Fruit fly (Drosophila melanogaster) whole organism, embryonic: ENCODE data around the gene CG34267.

ENCODE experiments used
- Atf6 ChIP-seq: fragments of 200-800 bp; sonication (Bioruptor generic); IDR thresholded peaks from 2 replicates; pipeline ENCODE4 v1.3.6; 2022; ENCODE audit warnings: missing biosample characterization, missing genetic modification characterization
- Blimp-1 ChIP-seq: fragments of 200-800 bp; sonication (Bioruptor generic); optimal IDR thresholded peaks from 3 replicates; lab custom pipeline; 2018; ENCODE audit warnings: missing biosample characterization, missing genetic modification characterization, mild to moderate bottlenecking, moderate library complexity, missing genetic modification reagents
- CG10321 ChIP-seq: fragments of 200-800 bp; sonication (Bioruptor generic); IDR thresholded peaks from 2 replicates; pipeline ENCODE4 v1.3.6; 2022; ENCODE audit warnings: missing biosample characterization, missing genetic modification characterization
- CG12942 ChIP-seq: fragments of 200-800 bp; sonication (Bioruptor generic); optimal IDR thresholded peaks from 3 replicates; lab custom pipeline; 2016; ENCODE audit warnings: missing biosample characterization, missing genetic modification characterization
- CG13775 ChIP-seq: fragments of 200-800 bp; sonication (Bioruptor generic); optimal IDR thresholded peaks from 3 replicates; lab custom pipeline; 2017; ENCODE audit warnings: missing biosample characterization, mild to moderate bottlenecking, missing genetic modification characterization
- CG15479 ChIP-seq: fragments of 200-800 bp; sonication (Bioruptor generic); optimal IDR thresholded peaks from 3 replicates; lab custom pipeline; 2019; ENCODE audit warnings: missing biosample characterization, mild to moderate bottlenecking, missing genetic modification characterization, moderate library complexity
- CG16815 ChIP-seq: fragments of 200-800 bp; sonication (Bioruptor generic); optimal IDR thresholded peaks from 3 replicates; lab custom pipeline; 2017; ENCODE audit warnings: missing biosample characterization, mild to moderate bottlenecking, missing genetic modification characterization
- CG17186 ChIP-seq: fragments of 200-800 bp; sonication (Bioruptor generic); optimal IDR thresholded peaks from 3 replicates; lab custom pipeline; 2017; ENCODE audit warnings: missing biosample characterization, missing genetic modification reagents, missing genetic modification characterization
- CG17385 ChIP-seq: fragments of 200-800 bp; sonication (Bioruptor generic); optimal IDR thresholded peaks from 3 replicates; lab custom pipeline; 2018; ENCODE audit warnings: missing biosample characterization, mild to moderate bottlenecking, missing genetic modification characterization
- CG2129 ChIP-seq: fragments of 200-800 bp; sonication (Bioruptor generic); IDR thresholded peaks from 2 replicates; pipeline ENCODE4 v1.3.6; 2022; ENCODE audit warnings: missing biosample characterization, missing genetic modification characterization; ENCODE audit not compliant: partially characterized antibody
- CG2678 ChIP-seq: fragments of 200-800 bp; sonication (Bioruptor generic); optimal IDR thresholded peaks from 3 replicates; lab custom pipeline; 2019; ENCODE audit warnings: missing biosample characterization, mild to moderate bottlenecking, missing genetic modification characterization, moderate library complexity
- CG30431 ChIP-seq: fragments of 200-800 bp; sonication (Bioruptor generic); optimal IDR thresholded peaks from 2 replicates; lab custom pipeline; 2017; ENCODE audit warnings: missing biosample characterization, missing genetic modification characterization
- CG33557 ChIP-seq: fragments of 200-800 bp; sonication (Bioruptor generic); optimal IDR thresholded peaks from 2 replicates; lab custom pipeline; 2019; ENCODE audit warnings: missing biosample characterization, mild to moderate bottlenecking, missing genetic modification characterization, moderate library complexity
- CG34224 ChIP-seq: fragments of 200-800 bp; sonication (Bioruptor generic); IDR thresholded peaks from 3 replicates; pipeline ENCODE4 v1.3.6; 2022; ENCODE audit warnings: missing biosample characterization, missing genetic modification characterization; ENCODE audit not compliant: partially characterized antibody
- CG42726 ChIP-seq: fragments of 200-800 bp; sonication (Bioruptor generic); IDR thresholded peaks from 2 replicates; pipeline ENCODE4 v1.3.6; 2022; ENCODE audit warnings: missing biosample characterization, missing genetic modification characterization; ENCODE audit not compliant: partially characterized antibody
- CG4360 ChIP-seq: fragments of 200-800 bp; sonication (Bioruptor generic); IDR thresholded peaks from 2 replicates; pipeline ENCODE4 v1.3.6; 2022; ENCODE audit warnings: missing biosample characterization, missing genetic modification characterization
- CG4820 ChIP-seq: fragments of 200-800 bp; sonication (Bioruptor generic); optimal IDR thresholded peaks from 3 replicates; lab custom pipeline; 2016; ENCODE audit warnings: missing biosample characterization, missing genetic modification characterization
- CG5953 ChIP-seq: fragments of 200-800 bp; sonication (Bioruptor generic); IDR thresholded peaks from 2 replicates; pipeline ENCODE4 v1.3.6; 2022; ENCODE audit warnings: missing biosample characterization, missing genetic modification characterization
- CG7271 ChIP-seq: fragments of 200-800 bp; sonication (Bioruptor generic); optimal IDR thresholded peaks from 2 replicates; lab custom pipeline; 2018; ENCODE audit warnings: missing biosample characterization, mild to moderate bottlenecking, missing genetic modification characterization, moderate library complexity
- Camta ChIP-seq: fragments of 200-800 bp; sonication (Bioruptor generic); optimal IDR thresholded peaks from 2 replicates; lab custom pipeline; 2016; ENCODE audit warnings: missing biosample characterization, missing genetic modification characterization
- CrebB ChIP-seq: fragments of 200-800 bp; sonication (Bioruptor generic); optimal IDR thresholded peaks from 3 replicates; lab custom pipeline; 2018; ENCODE audit warnings: missing biosample characterization, mild to moderate bottlenecking, missing genetic modification characterization
- D19A ChIP-seq: fragments of 200-800 bp; optimal IDR thresholded peaks from 3 replicates; lab custom pipeline; 2019; ENCODE audit warnings: missing biosample characterization, mild to moderate bottlenecking, missing genetic modification characterization, moderate library complexity
- E2f2 ChIP-seq: fragments of 200-800 bp; sonication (Bioruptor generic); IDR thresholded peaks from 2 replicates; pipeline ENCODE4 v1.3.6; 2022; ENCODE audit warnings: missing biosample characterization, missing genetic modification characterization
- GATAe ChIP-seq: fragments of 200-800 bp; sonication (Bioruptor generic); conservative IDR thresholded peaks from 2 replicates; pipeline ENCODE4 v1.3.6; 2022; ENCODE audit warnings: missing biosample characterization, missing genetic modification characterization
- Gsc ChIP-seq: fragments of 200-800 bp; sonication (Bioruptor generic); IDR thresholded peaks from 2 replicates; pipeline ENCODE4 v1.3.6; 2022; ENCODE audit warnings: missing biosample characterization, missing genetic modification characterization
- HHEX ChIP-seq: fragments of 200-800 bp; sonication (Bioruptor generic); optimal IDR thresholded peaks from 3 replicates; lab custom pipeline; 2017; ENCODE audit warnings: missing biosample characterization, mild to moderate bottlenecking, missing genetic modification characterization, missing genetic modification reagents
- Hsf ChIP-seq: fragments of 200-800 bp; sonication (Bioruptor generic); optimal IDR thresholded peaks from 3 replicates; lab custom pipeline; 2016; ENCODE audit warnings: missing biosample characterization, missing genetic modification characterization
- Jarid2 ChIP-seq: fragments of 200-800 bp; sonication (Bioruptor generic); optimal IDR thresholded peaks from 3 replicates; lab custom pipeline; 2017; ENCODE audit warnings: mild to moderate bottlenecking, missing biosample characterization, missing genetic modification reagents, missing genetic modification characterization
- Lim3 ChIP-seq: fragments of 200-800 bp; sonication (Bioruptor generic); IDR thresholded peaks from 2 replicates; pipeline ENCODE4 v1.3.6; 2022; ENCODE audit warnings: missing biosample characterization, missing genetic modification characterization
- Spps ChIP-seq: fragments of 200-800 bp; sonication (Bioruptor generic); optimal IDR thresholded peaks from 2 replicates; lab custom pipeline; 2018; ENCODE audit warnings: missing biosample characterization, mild to moderate bottlenecking, missing genetic modification characterization
- Trl ChIP-seq, 3 experiments: fragments of >200 bp in 2 of 3; fragments of 200-800 bp in 1 of 3; sonication (Bioruptor generic) in 1 of 3; optimal IDR thresholded peaks; 2 replicates in 1 of 3; 3 replicates in 2 of 3; lab custom pipeline; 2016 to 2017; ENCODE audit warnings: missing biosample characterization in 1 of 3, missing genetic modification characterization in 1 of 3
- Usf ChIP-seq: fragments of 200-800 bp; sonication (Bioruptor generic); optimal IDR thresholded peaks from 2 replicates; lab custom pipeline; 2017; ENCODE audit warnings: missing genotype, missing biosample characterization, missing genetic modification characterization
- ac ChIP-seq: fragments of 200-800 bp; sonication (Bioruptor generic); optimal IDR thresholded peaks from 3 replicates; lab custom pipeline; 2017; ENCODE audit warnings: missing biosample characterization, mild to moderate bottlenecking, missing genetic modification characterization
- amos ChIP-seq: fragments of 200-800 bp; sonication (Bioruptor generic); IDR thresholded peaks from 2 replicates; pipeline ENCODE4 v1.3.6; 2022; ENCODE audit warnings: missing biosample characterization, missing genetic modification characterization; ENCODE audit not compliant: partially characterized antibody
- ara ChIP-seq: fragments of 200-800 bp; sonication (Bioruptor generic); IDR thresholded peaks from 2 replicates; pipeline ENCODE4 v1.3.6; 2022; ENCODE audit warnings: missing biosample characterization, missing genetic modification characterization
- chinmo ChIP-seq: fragments of 200-800 bp; sonication (Bioruptor generic); IDR thresholded peaks from 4 replicates; pipeline ENCODE4 v1.3.6; 2022; ENCODE audit warnings: missing biosample characterization, missing genetic modification characterization; ENCODE audit not compliant: partially characterized antibody
- en ChIP-seq: fragments of 200-800 bp; sonication (Bioruptor generic); optimal IDR thresholded peaks from 2 replicates; lab custom pipeline; 2016; ENCODE audit warnings: missing biosample characterization, missing genetic modification characterization
- knrl ChIP-seq: fragments of 200-800 bp; sonication (Bioruptor generic); IDR thresholded peaks from 3 replicates; pipeline ENCODE4 v1.3.6; 2022; ENCODE audit warnings: missing biosample characterization, missing genetic modification characterization; ENCODE audit not compliant: partially characterized antibody
- lov ChIP-seq, 2 experiments: fragments of 200-800 bp in 1 of 2; fragments of >200 bp in 1 of 2; sonication (Bioruptor generic) in 1 of 2; IDR thresholded peaks in 1 of 2; optimal IDR thresholded peaks in 1 of 2; 2 replicates in 1 of 2; 3 replicates in 1 of 2; pipeline versions ENCODE4 v1.3.6 to Lab custom; 2017 to 2022; ENCODE audit warnings: missing biosample characterization in 1 of 2, missing genetic modification characterization in 1 of 2
- maf-S ChIP-seq: fragments of 200-800 bp; sonication (Bioruptor generic); optimal IDR thresholded peaks from 2 replicates; lab custom pipeline; 2016; ENCODE audit warnings: missing biosample characterization, missing genetic modification characterization
- nom ChIP-seq: fragments of 200-800 bp; sonication (Bioruptor generic); optimal IDR thresholded peaks from 2 replicates; lab custom pipeline; 2017; ENCODE audit warnings: missing biosample characterization, missing genetic modification characterization, mild to moderate bottlenecking, moderate library complexity, missing genetic modification reagents
- odd ChIP-seq: fragments of 200-800 bp; sonication (Bioruptor generic); optimal IDR thresholded peaks from 2 replicates; lab custom pipeline; 2017; ENCODE audit warnings: missing biosample characterization, mild to moderate bottlenecking, missing genetic modification characterization
- pros ChIP-seq: fragments of 200-800 bp; sonication (Bioruptor generic); optimal IDR thresholded peaks from 3 replicates; lab custom pipeline; 2019; ENCODE audit warnings: missing biosample characterization, mild to moderate bottlenecking, missing genetic modification characterization, moderate library complexity
- ranshi ChIP-seq: fragments of 200-800 bp; sonication (Bioruptor generic); IDR thresholded peaks from 2 replicates; pipeline ENCODE4 v1.3.6; 2022; ENCODE audit warnings: missing biosample characterization, missing genetic modification characterization
- sug ChIP-seq: fragments of 200-800 bp; optimal IDR thresholded peaks from 2 replicates; lab custom pipeline; 2019; ENCODE audit warnings: missing biosample characterization, mild to moderate bottlenecking, missing genetic modification characterization, moderate library complexity
- tx ChIP-seq: fragments of 200-800 bp; sonication (Bioruptor generic); optimal IDR thresholded peaks from 2 replicates; lab custom pipeline; 2016; ENCODE audit warnings: missing biosample characterization, missing genetic modification characterization
- yki ChIP-seq: fragments of >200 bp; optimal IDR thresholded peaks from 3 replicates; lab custom pipeline; 2018
- zf30C ChIP-seq: fragments of 200-800 bp; sonication (Bioruptor generic); optimal IDR thresholded peaks from 3 replicates; lab custom pipeline; 2018; ENCODE audit warnings: missing biosample characterization, mild to moderate bottlenecking, missing genetic modification characterization

Gene CG34267

dm6 chr3L:539383-540088 lies 39.3 kb upstream of the CG34267 start (continued):
- peak; percentile 66 for TF ChIP-seq CG15479
- TF ChIP-seq Blimp-1, result no peak
- TF ChIP-seq CG16815 (GFP tag; lab: Kevin White, UChicago), result no peak
- TF ChIP-seq maf-S (GFP tag; lab: Kevin White, UChicago), result no peak
- TF ChIP-seq Spps (tag; lab: Kevin White, UChicago), result no peak
- TF ChIP-seq ac (GFP tag; lab: Kevin White, UChicago), result no peak
- no peak for TF ChIP-seq CG34224
- no peak for TF ChIP-seq GATAe
- peak; percentile 93 for TF ChIP-seq nom (GFP tag; lab: Kevin White, UChicago)
- TF ChIP-seq CG33557 (GFP tag; lab: Kevin White, UChicago), result no peak
- no peak for TF ChIP-seq en (GFP tag; lab: Kevin White, UChicago)
- TF ChIP-seq Trl (optimal IDR thresholded peaks at IDR 0.05; lab: Kevin White, UChicago), result peak; percentile 29 to 54
- TF ChIP-seq Trl (GFP tag; optimal IDR thresholded peaks at IDR 0.05; lab: Kevin White, UChicago), result no peak
- TF ChIP-seq yki (lab: Kevin White, UChicago), result no peak
- no peak for TF ChIP-seq CG2678 (tag; lab: Kevin White, UChicago)
- TF ChIP-seq Camta (GFP tag; lab: Kevin White, UChicago), result no peak
- TF ChIP-seq lov (optimal IDR thresholded peaks at IDR 0.05; lab: Kevin White, UChicago), result no peak
- no peak for TF ChIP-seq lov (GFP tag; IDR thresholded peaks at IDR 0.05; lab: Robert Waterston, UW)
- peak; percentile 88 for TF ChIP-seq CG17385 (GFP tag; lab: Kevin White, UChicago)
- no peak for TF ChIP-seq Jarid2 (GFP tag; lab: Kevin White, UChicago)
- no peak for TF ChIP-seq odd (GFP tag; lab: Kevin White, UChicago)
- no peak for TF ChIP-seq Hsf
- no peak for TF ChIP-seq tx (GFP tag; lab: Kevin White, UChicago)
- no peak for TF ChIP-seq zf30C (GFP tag; lab: Kevin White, UChicago)
- TF ChIP-seq CrebB (tag; lab: Kevin White, UChicago), result no peak
- 0 out of 2 replicates have a peak, but pooled peaks have one; percentile 31 for TF ChIP-seq ara (GFP tag; lab: Robert Waterston, UW)
- no peak for TF ChIP-seq CG30431 (GFP tag; lab: Kevin White, UChicago)
- TF ChIP-seq CG17186 (GFP tag; lab: Kevin White, UChicago), result no peak
- TF ChIP-seq HHEX, result no peak
- TF ChIP-seq amos (GFP tag; lab: Robert Waterston, UW), result no peak
- TF ChIP-seq CG12942 (GFP tag; lab: Kevin White, UChicago), result no peak
- peak; percentile 22; the same call in 1 of the 2 replicates for TF ChIP-seq CG4360 (GFP tag; lab: Robert Waterston, UW)
- peak; percentile 74 for TF ChIP-seq pros (GFP tag; lab: Kevin White, UChicago)
- no peak for TF ChIP-seq CG42726
- TF ChIP-seq knrl, result no peak
- TF ChIP-seq CG5953 (GFP tag; lab: Robert Waterston, UW), result no peak
- TF ChIP-seq Usf, result no peak
- peak; percentile 54 for TF ChIP-seq CG10321 (GFP tag; lab: Robert Waterston, UW)
- no peak for TF ChIP-seq CG4820 (GFP tag; lab: Kevin White, UChicago)
- TF ChIP-seq sug (tag; lab: Kevin White, UChicago), result no peak
- no peak for TF ChIP-seq Gsc
- no peak for TF ChIP-seq Atf6 (GFP tag; lab: Robert Waterston, UW)
- no peak for TF ChIP-seq CG7271 (tag; lab: Kevin White, UChicago)
- TF ChIP-seq E2f2, result no peak
- TF ChIP-seq D19A (tag; lab: Kevin White, UChicago), result no peak
- no peak for TF ChIP-seq ranshi
- no peak for TF ChIP-seq CG13775 (GFP tag; lab: Kevin White, UChicago)
- 0 out of 4 replicates have a peak, but pooled peaks have one; percentile 38 for TF ChIP-seq chinmo
- no peak for TF ChIP-seq Lim3 (GFP tag; lab: Robert Waterston, UW)
- TF ChIP-seq CG2129 (GFP tag; lab: Robert Waterston, UW), result no peak
